Fruit fly (Drosophila melanogaster): ENCODE data around the gene CG5854.
A peak's percentile ranks its signal among the peaks of the same experiment; 100 is the strongest.

dm6 chr3R:23947002-23947401 is 13.3 kb downstream of the CG5854 start:
- no peak for TF ChIP-seq Smox (GFP tag; optimal IDR thresholded peaks at IDR 0.05)
- TF ChIP-seq Hr38 (GFP tag; optimal IDR thresholded peaks at IDR 0.05) = no peak
- peak; percentile 88 for TF ChIP-seq fkh (GFP tag; optimal IDR thresholded peaks at IDR 0.05)
- TF ChIP-seq CG10669 (GFP tag; optimal IDR thresholded peaks at IDR 0.05) = no peak
- no peak for TF ChIP-seq CG7368 (GFP tag; optimal IDR thresholded peaks at IDR 0.05)
- no peak for TF ChIP-seq fd59A (GFP tag; optimal IDR thresholded peaks at IDR 0.05)
- TF ChIP-seq Eip93F (GFP tag; optimal IDR thresholded peaks at IDR 0.05) = no peak
- TF ChIP-seq CG9139 (GFP tag; optimal IDR thresholded peaks at IDR 0.05) = no peak
- no peak for TF ChIP-seq CG6854 (GFP tag; optimal IDR thresholded peaks at IDR 0.05)
- no peak for TF ChIP-seq CG11762 (GFP tag; optimal IDR thresholded peaks at IDR 0.05; ENCODE audit: insufficient read depth)
- no peak for TF ChIP-seq CG1621 (tag; optimal IDR thresholded peaks at IDR 0.05)
- TF ChIP-seq CG15336 (GFP tag; IDR thresholded peaks at IDR 0.05) = no peak
- TF ChIP-seq CG6808 (GFP tag; optimal IDR thresholded peaks at IDR 0.05) = no peak
- TF ChIP-seq acj6 (GFP tag; optimal IDR thresholded peaks at IDR 0.05) = no peak
